Worm (Caenorhabditis elegans): ENCODE results near the gene srh-3.
A peak's percentile ranks its signal among the peaks of the same experiment; 100 is the strongest.

Gene srh-3

ce11 chrV:1654845-1655244, 27.5 kb upstream of the srh-3 start, which contains the start of gene irld-11:
irld-11 (plus strand) TSS chrV:1655145.
- TF ChIP-seq nhr-47 (tag; optimal IDR thresholded peaks at IDR 0.05) (no peak), nhr-20 (tag; optimal IDR thresholded peaks at IDR 0.05) (peak; percentile 32), zip-4 (GFP tag; optimal IDR thresholded peaks at IDR 0.05) (no peak), fkh-8 (tag; optimal IDR thresholded peaks at IDR 0.05) (peak; percentile 82), unc-98 (GFP tag; IDR thresholded peaks at IDR 0.05) (no peak), Y116A8C.19 (tag; optimal IDR thresholded peaks at IDR 0.05; ENCODE audit: borderline replicate concordance) (no peak), swsn-7 (tag; optimal IDR thresholded peaks at IDR 0.05) (no peak), jun-1 (tag; optimal IDR thresholded peaks at IDR 0.05) (no peak)

ce11 chrV:1662270-1662669, 20.1 kb upstream of the srh-3 start, which contains the start of gene irld-40:
irld-40 (plus strand) TSS chrV:1662570.
- TF ChIP-seq lin-13 (GFP tag; optimal IDR thresholded peaks at IDR 0.05) (no peak), nhr-237 (tag; optimal IDR thresholded peaks at IDR 0.05) (no peak)

ce11 chrV:1664921-1665320, 17.5 kb upstream of the srh-3 start, which contains the start of gene K04F1.9:
K04F1.9 (plus strand) TSS chrV:1665221.
- TF ChIP-seq ztf-4 (tag; optimal IDR thresholded peaks at IDR 0.05): no peak
- TF ChIP-seq rnt-1 (tag; optimal IDR thresholded peaks at IDR 0.05): no peak
- no peak for TF ChIP-seq pqm-1 (tag; optimal IDR thresholded peaks at IDR 0.05)
- no peak for TF ChIP-seq nhr-47 (tag; optimal IDR thresholded peaks at IDR 0.05)

ce11 chrV:1666904-1667303, 15.5 kb upstream of the srh-3 start, which contains the start of gene K04F1.8:
K04F1.8 (plus strand) TSS chrV:1667204.
- no peak for TF ChIP-seq snu-23 (GFP tag; optimal IDR thresholded peaks at IDR 0.05)
- TF ChIP-seq sox-4 (tag; optimal IDR thresholded peaks at IDR 0.05): no peak
- no peak for TF ChIP-seq efl-1 (optimal IDR thresholded peaks at IDR 0.05)
- no peak for TF ChIP-seq efl-1 (GFP tag; optimal IDR thresholded peaks at IDR 0.05 in 1 of 2)
- TF ChIP-seq Y116A8C.19 (tag; optimal IDR thresholded peaks at IDR 0.05; ENCODE audit: borderline replicate concordance): no peak
- no peak for TF ChIP-seq rnt-1 (tag; optimal IDR thresholded peaks at IDR 0.05)
- no peak for TF ChIP-seq unc-30 (tag; optimal IDR thresholded peaks at IDR 0.05)
- no peak for TF ChIP-seq unc-98 (GFP tag; IDR thresholded peaks at IDR 0.05)
- TF ChIP-seq nhr-47 (tag; optimal IDR thresholded peaks at IDR 0.05): no peak
- no peak for TF ChIP-seq egl-13 (tag; optimal IDR thresholded peaks at IDR 0.05)

- TF ChIP-seq dpl-1 (GFP tag; optimal IDR thresholded peaks at IDR 0.05) (no peak), isw-1 (GFP tag; IDR thresholded peaks at IDR 0.05) (no peak), irx-1 (tag; optimal IDR thresholded peaks at IDR 0.05) (no peak), pag-3 (tag; optimal IDR thresholded peaks at IDR 0.05; ENCODE audit: borderline replicate concordance, insufficient read depth) (no peak), zip-4 (GFP tag; optimal IDR thresholded peaks at IDR 0.05) (no peak), nhr-19 (GFP tag; conservative IDR thresholded peaks at IDR 0.05) (no peak), aly-2 (tag; optimal IDR thresholded peaks at IDR 0.05) (no peak), C16A3.4 (tag; optimal IDR thresholded peaks at IDR 0.05) (no peak), xbp-1 (tag; optimal IDR thresholded peaks at IDR 0.05) (no peak), fkh-8 (tag; optimal IDR thresholded peaks at IDR 0.05) (no peak), hlh-17 (GFP tag; optimal IDR thresholded peaks at IDR 0.05; ENCODE audit: borderline replicate concordance) (no peak)
Observed at ce11 chrV:1668216-1668615, 14.2 kb upstream of the srh-3 start, which contains the start of gene irld-42. irld-42 (plus strand) TSS chrV:1668516.

- TF ChIP-seq hlh-17 (GFP tag; optimal IDR thresholded peaks at IDR 0.05; ENCODE audit: borderline replicate concordance): no peak
- TF ChIP-seq nhr-20 (tag; optimal IDR thresholded peaks at IDR 0.05): no peak
- TF ChIP-seq egl-13 (tag; optimal IDR thresholded peaks at IDR 0.05): no peak
- TF ChIP-seq zag-1 (tag; optimal IDR thresholded peaks at IDR 0.05): no peak
- TF ChIP-seq ceh-88 (GFP tag; IDR thresholded peaks at IDR 0.05): no peak
- TF ChIP-seq lin-35 (GFP tag; optimal IDR thresholded peaks at IDR 0.05): no peak
- no peak for TF ChIP-seq zip-4 (GFP tag; optimal IDR thresholded peaks at IDR 0.05)
- no peak for TF ChIP-seq nhr-19 (GFP tag; conservative IDR thresholded peaks at IDR 0.05)
- no peak for TF ChIP-seq rnt-1 (tag; optimal IDR thresholded peaks at IDR 0.05)
- TF ChIP-seq lsy-2 (tag; optimal IDR thresholded peaks at IDR 0.05): no peak
- no peak for TF ChIP-seq ztf-4 (tag; optimal IDR thresholded peaks at IDR 0.05)
- no peak for TF ChIP-seq ces-1 (GFP tag; optimal IDR thresholded peaks at IDR 0.05)
- no peak for TF ChIP-seq fkh-10 (GFP tag; optimal IDR thresholded peaks at IDR 0.05)
- no peak for TF ChIP-seq efl-1 (optimal IDR thresholded peaks at IDR 0.05)
- no peak for TF ChIP-seq efl-1 (GFP tag; optimal IDR thresholded peaks at IDR 0.05 in 1 of 2)
- no peak for TF ChIP-seq dsc-1 (tag; optimal IDR thresholded peaks at IDR 0.05)
- TF ChIP-seq unc-98 (GFP tag; IDR thresholded peaks at IDR 0.05): no peak
- TF ChIP-seq nhr-28 (tag; optimal IDR thresholded peaks at IDR 0.05): no peak
- TF ChIP-seq ama-1 (optimal IDR thresholded peaks at IDR 0.05): no peak
Observed at ce11 chrV:1678228-1678627, 4.2 kb upstream of the srh-3 start, which contains the start of gene srw-98. srw-98 (minus strand) TSS chrV:1678328.

Measured in whole organism, L1 larva.